Worm (Caenorhabditis elegans) whole organism, midembryonic: ENCODE data around the gene fox-1.

Experiments
- T22C8.4 ChIP-seq: fragments of 200-800 bp; sonication (Bioruptor generic); IDR thresholded peaks from 2 replicates; pipeline ENCODE4 v1.3.6; 2022; ENCODE audit warnings: missing genetic modification characterization, missing compliant biosample characterization
- cog-1 ChIP-seq: sonication (generic microtip); optimal IDR thresholded peaks from 2 replicates; lab custom pipeline; 2016; ENCODE audit warnings: missing genetic modification characterization, missing compliant biosample characterization
- flt-1 ChIP-seq: fragments of 200-800 bp; sonication (Bioruptor generic); IDR thresholded peaks from 2 replicates; pipeline ENCODE4 v1.3.6; 2022; ENCODE audit warnings: missing genetic modification characterization, missing compliant biosample characterization
- klf-2 ChIP-seq: fragments of 200-800 bp; sonication (Bioruptor generic); conservative IDR thresholded peaks from 2 replicates; pipeline ENCODE4 v1.3.6; 2022; ENCODE audit warnings: missing genetic modification reagents, missing genetic modification characterization, missing compliant biosample characterization
- ref-1 ChIP-seq: fragments of 200-800 bp; sonication (Bioruptor generic); conservative IDR thresholded peaks from 2 replicates; pipeline ENCODE4 v1.3.6; 2022; ENCODE audit warnings: missing genetic modification reagents, missing genetic modification characterization, missing compliant biosample characterization
- tab-1 ChIP-seq: fragments of 200-800 bp; sonication (Bioruptor generic); IDR thresholded peaks from 2 replicates; pipeline ENCODE4 v1.3.6; 2022; ENCODE audit warnings: missing genetic modification characterization, missing compliant biosample characterization
- ztf-29 ChIP-seq: fragments of 200-800 bp; sonication (Bioruptor generic); IDR thresholded peaks from 2 replicates; pipeline ENCODE4 v1.3.6; 2022; ENCODE audit warnings: missing genetic modification reagents, missing genetic modification characterization, missing compliant biosample characterization

DNA sequence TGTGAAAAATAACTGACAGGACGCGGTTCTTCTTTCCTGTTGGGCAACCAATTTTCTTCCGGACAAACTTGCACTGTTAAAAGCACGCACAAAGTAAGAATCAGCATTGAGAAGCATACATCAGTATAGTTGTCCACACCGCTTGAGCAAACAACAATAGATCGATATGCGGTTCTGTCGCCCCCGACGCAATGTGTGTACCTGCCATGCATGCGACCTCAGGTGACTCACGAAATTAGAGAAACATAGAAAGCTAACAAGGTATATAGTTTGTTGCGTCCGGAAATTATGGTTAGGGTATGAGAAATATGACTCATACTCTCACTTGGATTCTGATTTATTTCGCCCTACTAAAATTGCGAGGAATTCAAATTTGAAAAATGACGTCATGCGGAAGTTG is 22.9 kb upstream of the fox-1 start, which contains the start of gene K02E10.6:
- TF ChIP-seq flt-1 (GFP tag; lab: Robert Waterston, UW): no peak
- TF ChIP-seq ref-1 (GFP tag; lab: Robert Waterston, UW): no peak
- TF ChIP-seq ztf-29: no peak
- no peak for TF ChIP-seq klf-2
- no peak for TF ChIP-seq T22C8.4
- no peak for TF ChIP-seq cog-1
- no peak for TF ChIP-seq tab-1
